Fruit fly (Drosophila melanogaster) whole organism, prepupa: ENCODE measurements around the gene JMJD4.
A peak's percentile ranks its signal among the peaks of the same experiment; 100 is the strongest.

Experiments used
- Blimp-1 ChIP-seq: fragments of 200-800 bp; sonication (Bioruptor generic); optimal IDR thresholded peaks from 3 replicates; lab custom pipeline; 2017; ENCODE audit warnings: missing biosample characterization, missing genetic modification characterization, mild to moderate bottlenecking, moderate library complexity, missing genetic modification reagents
- CG10631 ChIP-seq: fragments of 200-800 bp; sonication (Bioruptor generic); optimal IDR thresholded peaks from 2 replicates; lab custom pipeline; 2016; ENCODE audit warnings: missing biosample characterization, missing genetic modification characterization
- CG11294 ChIP-seq: fragments of 200-800 bp; sonication (Bioruptor generic); IDR thresholded peaks from 2 replicates; pipeline ENCODE4 v1.3.6; 2022; ENCODE audit warnings: missing biosample characterization, missing genetic modification characterization
- CG11762 ChIP-seq: fragments of 200-800 bp; sonication (Bioruptor generic); optimal IDR thresholded peaks from 3 replicates; lab custom pipeline; 2016; ENCODE audit warnings: missing biosample characterization, missing genetic modification characterization; ENCODE audit not compliant: insufficient read depth
- CG15336 ChIP-seq: fragments of 200-800 bp; sonication (Bioruptor generic); IDR thresholded peaks from 2 replicates; pipeline ENCODE4 v1.3.6; 2022; ENCODE audit warnings: missing biosample characterization, missing genetic modification characterization
- CG1621 ChIP-seq: fragments of 200-800 bp; sonication (Bioruptor generic); optimal IDR thresholded peaks from 3 replicates; lab custom pipeline; 2018; ENCODE audit warnings: missing biosample characterization, mild to moderate bottlenecking, missing genetic modification characterization
- CG32006 ChIP-seq: fragments of 200-800 bp; sonication (Bioruptor generic); optimal IDR thresholded peaks from 3 replicates; lab custom pipeline; 2017; ENCODE audit warnings: missing biosample characterization, mild to moderate bottlenecking, missing genetic modification characterization
- CG3919 ChIP-seq: fragments of 200-800 bp; sonication (Bioruptor generic); optimal IDR thresholded peaks from 3 replicates; lab custom pipeline; 2016; ENCODE audit warnings: missing biosample characterization, missing genetic modification characterization
- CG4318 ChIP-seq: fragments of 200-800 bp; sonication (Bioruptor generic); optimal IDR thresholded peaks from 3 replicates; lab custom pipeline; 2017; ENCODE audit warnings: missing biosample characterization, mild to moderate bottlenecking, missing genetic modification characterization
- CG6792 ChIP-seq: fragments of 200-800 bp; sonication (Bioruptor generic); optimal IDR thresholded peaks from 3 replicates; lab custom pipeline; 2016; ENCODE audit warnings: missing biosample characterization, missing genetic modification characterization
- CG6854 ChIP-seq: fragments of 200-800 bp; sonication (Bioruptor generic); optimal IDR thresholded peaks from 2 replicates; lab custom pipeline; 2017; ENCODE audit warnings: missing biosample characterization, mild to moderate bottlenecking, missing genetic modification characterization
- CG7368 ChIP-seq: fragments of 200-800 bp; sonication (Bioruptor generic); optimal IDR thresholded peaks from 3 replicates; lab custom pipeline; 2016; ENCODE audit warnings: missing biosample characterization, missing genetic modification characterization
- CG8119 ChIP-seq: fragments of 200-800 bp; sonication (Bioruptor generic); IDR thresholded peaks from 3 replicates; pipeline ENCODE4 v1.3.6; 2022; ENCODE audit warnings: missing biosample characterization, missing genetic modification characterization
- CG9139 ChIP-seq: fragments of 200-800 bp; sonication (Bioruptor generic); optimal IDR thresholded peaks from 3 replicates; lab custom pipeline; 2017; ENCODE audit warnings: missing biosample characterization, mild to moderate bottlenecking, missing genetic modification characterization
- Eip78C ChIP-seq: fragments of 200-800 bp; sonication (Bioruptor generic); peaks from one replicate; lab custom pipeline; 2016; ENCODE audit warnings: missing biosample characterization, missing genetic modification characterization
- Eip93F ChIP-seq: fragments of 200-800 bp; sonication (Bioruptor generic); optimal IDR thresholded peaks from 2 replicates; lab custom pipeline; 2016; ENCODE audit warnings: missing biosample characterization, mild to moderate bottlenecking, missing genetic modification characterization
- Ets21C ChIP-seq: fragments of 200-800 bp; sonication (Bioruptor generic); optimal IDR thresholded peaks from 3 replicates; lab custom pipeline; 2016; ENCODE audit warnings: missing biosample characterization, missing genetic modification characterization
- Gug ChIP-seq: fragments of 200-800 bp; sonication (Bioruptor generic); IDR thresholded peaks from 2 replicates; pipeline ENCODE4 v1.3.6; 2022; ENCODE audit warnings: missing biosample characterization, missing genetic modification characterization
- Hr38 ChIP-seq: sonication (Bioruptor generic); optimal IDR thresholded peaks from 2 replicates; lab custom pipeline; 2016; ENCODE audit warnings: missing biosample characterization, missing genetic modification characterization
- Hr39 ChIP-seq: fragments of 200-800 bp; sonication (Bioruptor generic); optimal IDR thresholded peaks from 2 replicates; lab custom pipeline; 2016; ENCODE audit warnings: missing biosample characterization, missing genetic modification characterization
- Hr4 ChIP-seq: fragments of 200-800 bp; sonication (Bioruptor generic); optimal IDR thresholded peaks from 3 replicates; lab custom pipeline; 2016; ENCODE audit warnings: missing biosample characterization, missing genetic modification characterization
- Lpt ChIP-seq: fragments of 200-800 bp; sonication (Bioruptor generic); optimal IDR thresholded peaks from 3 replicates; lab custom pipeline; 2016; ENCODE audit warnings: missing biosample characterization, missing genetic modification characterization
- OdsH ChIP-seq: fragments of 200-800 bp; sonication (Bioruptor generic); optimal IDR thresholded peaks from 3 replicates; lab custom pipeline; 2016; ENCODE audit warnings: missing biosample characterization, missing genetic modification characterization
- acj6 ChIP-seq: fragments of 200-800 bp; sonication (Bioruptor generic); optimal IDR thresholded peaks from 3 replicates; lab custom pipeline; 2016; ENCODE audit warnings: missing biosample characterization, missing genetic modification characterization
- cyc ChIP-seq: fragments of 200-800 bp; sonication (Bioruptor generic); optimal IDR thresholded peaks from 3 replicates; lab custom pipeline; 2016; ENCODE audit warnings: missing biosample characterization, missing genetic modification characterization
- fd85E ChIP-seq: fragments of 200-800 bp; sonication (Bioruptor generic); optimal IDR thresholded peaks from 3 replicates; lab custom pipeline; 2016; ENCODE audit warnings: missing biosample characterization, missing genetic modification characterization
- fkh ChIP-seq: fragments of 200-800 bp; sonication (Bioruptor generic); optimal IDR thresholded peaks from 3 replicates; lab custom pipeline; 2017; ENCODE audit warnings: missing biosample characterization, mild to moderate bottlenecking, missing genetic modification characterization, moderate library complexity
- net ChIP-seq: fragments of 200-800 bp; sonication (Bioruptor generic); optimal IDR thresholded peaks from 3 replicates; lab custom pipeline; 2016; ENCODE audit warnings: missing biosample characterization, missing genetic modification characterization
- pdm3 ChIP-seq: fragments of 200-800 bp; sonication (Bioruptor generic); optimal IDR thresholded peaks from 3 replicates; lab custom pipeline; 2016; ENCODE audit warnings: missing biosample characterization, missing genetic modification characterization
- salr ChIP-seq, 2 experiments: fragments of 200-800 bp; sonication (Bioruptor generic); optimal IDR thresholded peaks; 3 replicates each; lab custom pipeline; 2016 to 2018; ENCODE audit warnings: missing biosample characterization in 2 of 2, missing genetic modification characterization in 2 of 2, mild to moderate bottlenecking in 1 of 2
- ss ChIP-seq, 2 experiments: fragments of 200-800 bp; sonication (Bioruptor generic); optimal IDR thresholded peaks; 2 replicates in 1 of 2; 3 replicates in 1 of 2; lab custom pipeline; 2017 to 2018; ENCODE audit warnings: mild to moderate bottlenecking in 2 of 2, missing biosample characterization in 2 of 2, missing genetic modification characterization in 2 of 2, moderate library complexity in 1 of 2
- svp ChIP-seq: fragments of 200-800 bp; sonication (Bioruptor generic); peaks from one replicate; lab custom pipeline; 2016; ENCODE audit warnings: missing biosample characterization, missing genetic modification characterization
- topi ChIP-seq: fragments of 200-800 bp; sonication (Bioruptor generic); optimal IDR thresholded peaks from 3 replicates; lab custom pipeline; 2016; ENCODE audit warnings: missing biosample characterization, missing genetic modification characterization
- vri ChIP-seq: fragments of 200-800 bp; sonication (Bioruptor generic); optimal IDR thresholded peaks from 3 replicates; lab custom pipeline; 2016; ENCODE audit warnings: missing biosample characterization, mild to moderate bottlenecking, missing genetic modification characterization

JMJD4 gene

dm6 chr2L:18119643-18120042, 39.4 kb downstream of the JMJD4 start, which contains the start of gene CG5758 (continued):
- TF ChIP-seq pdm3 (GFP tag; lab: Kevin White, UChicago) (peak; percentile 50), OdsH (peak; percentile 26), CG1621 (tag; lab: Kevin White, UChicago) (peak; percentile 79), Hr4 (GFP tag; lab: Kevin White, UChicago) (peak; percentile 41), net (GFP tag; lab: Kevin White, UChicago) (peak; percentile 30), CG7368 (GFP tag; lab: Kevin White, UChicago) (no peak), Hr39 (peak; percentile 31), CG6792 (GFP tag; lab: Kevin White, UChicago) (peak; percentile 22), Hr38 (GFP tag; lab: Kevin White, UChicago) (no peak), Eip93F (GFP tag; lab: Kevin White, UChicago) (no peak), CG4318 (GFP tag; lab: Kevin White, UChicago) (no peak), Gug (GFP tag; lab: Robert Waterston, UW) (no peak; the same call in 1 of the 2 replicates), CG11762 (no peak), CG10631 (peak; percentile 3), cyc (GFP tag; lab: Kevin White, UChicago) (peak; percentile 16), CG6854 (GFP tag; lab: Kevin White, UChicago) (no peak), CG8119 (GFP tag; lab: Robert Waterston, UW) (peak; percentile 16; the same call in 1 of the 3 replicates), CG3919 (peak; percentile 47), CG32006 (no peak), acj6 (GFP tag; lab: Kevin White, UChicago) (no peak), Ets21C (GFP tag; lab: Kevin White, UChicago) (no peak)

dm6 chr2L:18115104-18115503, 44.0 kb downstream of the JMJD4 start:
- TF ChIP-seq fkh (GFP tag; lab: Kevin White, UChicago) (peak; percentile 13), fd85E (GFP tag; lab: Kevin White, UChicago) (no peak), topi (GFP tag; lab: Kevin White, UChicago) (no peak), vri (peak; percentile 31), CG11294 (no peak), svp (GFP tag; lab: Kevin White, UChicago) (peak; percentile 54)

DNA sequence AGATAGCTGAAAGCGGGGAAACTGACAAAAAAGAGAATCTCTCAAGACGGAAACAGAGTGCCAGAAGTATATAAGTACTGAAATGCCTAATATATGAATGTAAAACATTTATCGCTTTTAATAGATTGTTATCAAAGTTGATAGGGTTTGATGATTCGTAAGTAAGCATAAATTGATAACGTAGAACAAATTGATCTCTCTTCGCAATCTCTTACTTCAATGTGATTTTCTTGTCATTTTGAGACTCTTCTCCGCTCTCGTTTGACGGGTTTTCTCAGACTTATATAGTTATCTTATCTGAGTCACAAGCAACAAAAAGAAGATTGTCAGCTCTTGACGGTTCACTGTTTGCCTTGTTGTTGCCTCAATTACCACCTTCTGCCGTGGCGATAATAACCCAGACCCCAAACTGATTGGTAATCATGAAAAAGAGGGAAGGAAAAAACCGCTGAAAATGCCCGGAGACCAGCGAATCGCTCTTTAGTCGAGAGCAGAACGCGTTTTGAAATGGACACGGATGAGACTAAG, 44.8 kb downstream of the JMJD4 start, which contains the start of gene CG15152:
Gene CG15152 (plus strand): TSS at position 372 of the 528 bp plus-strand sequence.
- no peak for TF ChIP-seq Blimp-1 (GFP tag; lab: Kevin White, UChicago)
- peak; percentile 6 for TF ChIP-seq Eip78C (GFP tag; lab: Kevin White, UChicago)
- TF ChIP-seq pdm3 (GFP tag; lab: Kevin White, UChicago), result no peak
- TF ChIP-seq CG9139 (GFP tag; lab: Kevin White, UChicago), result no peak
- no peak for TF ChIP-seq OdsH
- TF ChIP-seq vri, result peak; percentile 22
- TF ChIP-seq Lpt (GFP tag; lab: Kevin White, UChicago), result no peak
- TF ChIP-seq salr (GFP tag; optimal IDR thresholded peaks at IDR 0.05; lab: Kevin White, UChicago), result no peak
- TF ChIP-seq svp (GFP tag; lab: Kevin White, UChicago), result peak; percentile 77
- TF ChIP-seq ss (GFP tag; optimal IDR thresholded peaks at IDR 0.05; lab: Kevin White, UChicago), result no peak
- no peak for TF ChIP-seq CG15336 (GFP tag; lab: Robert Waterston, UW)
- TF ChIP-seq fd85E (GFP tag; lab: Kevin White, UChicago), result no peak
- peak; percentile 48 for TF ChIP-seq Eip93F (GFP tag; lab: Kevin White, UChicago)
- TF ChIP-seq Hr4 (GFP tag; lab: Kevin White, UChicago), result no peak
- TF ChIP-seq, all 60 proteins: peak for 4

DNA sequence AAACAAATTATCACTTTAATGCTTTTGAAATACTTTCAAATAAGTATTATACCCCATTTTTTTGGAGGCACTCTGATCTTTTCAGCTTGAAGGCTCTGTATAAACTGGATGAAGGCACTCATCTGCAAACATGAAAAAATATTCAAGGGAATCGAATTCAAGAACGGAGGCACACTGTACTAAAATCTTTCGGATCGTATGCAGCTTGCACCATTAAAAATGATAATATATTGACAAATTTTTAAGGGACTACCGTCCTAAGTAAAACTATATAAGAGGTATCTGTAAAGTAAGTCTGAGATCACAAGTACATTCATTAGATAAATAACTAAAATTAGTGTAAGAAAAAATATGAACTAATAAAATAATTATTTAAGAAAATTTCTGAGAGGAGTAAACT, 46.0 kb downstream of the JMJD4 start, which contains the start of gene CG44476:
Gene CG44476 (minus strand): TSS at position 101 of the 400 bp plus-strand sequence.
- no peak for TF ChIP-seq ss (GFP tag; optimal IDR thresholded peaks at IDR 0.05; lab: Kevin White, UChicago)
- TF ChIP-seq, all 60 proteins: peak for 0
